Comparison of ENCODE assay signal across 4 fruit fly cellular contexts in genomic region chr2L:13842078-13842477, dm6.
TF ChIP-seq lines count a peak whose summit lies in the region.

No protein-coding gene starts in this region.

- peak; percentile 40 to 74 for TF ChIP-seq CTCF in S2 (optimal IDR thresholded peaks at IDR 0.05; lab: Kevin White, UChicago)
- TF ChIP-seq CTCF in whole organism, embryonic (GFP tag; optimal IDR thresholded peaks at IDR 0.05; lab: Kevin White, UChicago): peak; percentile 86

TF ChIP-seq in whole organism, embryonic, 481 proteins besides CTCF, POLR2A, EP300 and RAD21:
- TF ChIP-seq chn (GFP tag; optimal IDR thresholded peaks at IDR 0.05; lab: Kevin White, UChicago) (no peak), CG14710 (tag; optimal IDR thresholded peaks at IDR 0.05; lab: Kevin White, UChicago) (peak; percentile 12), nerfin-1 (tag; optimal IDR thresholded peaks at IDR 0.05; lab: Kevin White, UChicago) (peak; percentile 37), stwl (tag; optimal IDR thresholded peaks at IDR 0.05; lab: Kevin White, UChicago) (peak; percentile 71), CG17829 (tag; optimal IDR thresholded peaks at IDR 0.05; lab: Kevin White, UChicago) (peak; percentile 26), Opbp (GFP tag; IDR thresholded peaks at IDR 0.05; lab: Robert Waterston, UW; ENCODE audit: partially characterized antibody) (peak; percentile 53; the same call in 1 of the 3 replicates), aop (GFP tag; IDR thresholded peaks at IDR 0.05; lab: Robert Waterston, UW) (no peak), amos (GFP tag; IDR thresholded peaks at IDR 0.05; lab: Robert Waterston, UW; ENCODE audit: partially characterized antibody) (peak; percentile 52; the same call in 1 of the 2 replicates), CG2199 (GFP tag; IDR thresholded peaks at IDR 0.05; lab: Robert Waterston, UW) (peak; percentile 72; the same call in 2 of the 3 replicates), CG6654 (GFP tag; optimal IDR thresholded peaks at IDR 0.05; lab: Kevin White, UChicago) (no peak), Bgb (GFP tag; IDR thresholded peaks at IDR 0.05; lab: Robert Waterston, UW; ENCODE audit: partially characterized antibody) (0 out of 2 replicates have a peak, but pooled peaks have one; percentile 17), CG5953 (GFP tag; IDR thresholded peaks at IDR 0.05; lab: Robert Waterston, UW) (no peak), knrl (GFP tag; IDR thresholded peaks at IDR 0.05; lab: Robert Waterston, UW; ENCODE audit: partially characterized antibody) (peak; percentile 59; the same call in 2 of the 3 replicates), trem (tag; optimal IDR thresholded peaks at IDR 0.05; lab: Kevin White, UChicago) (peak; percentile 35), twi (tag; optimal IDR thresholded peaks at IDR 0.05; lab: Kevin White, UChicago) (no peak), CG2712 (tag; optimal IDR thresholded peaks at IDR 0.05; lab: Kevin White, UChicago) (peak; percentile 20)

TF ChIP-seq in whole organism, pupa, 21 proteins besides CTCF, POLR2A, EP300 and RAD21:
- peak; percentile 29 for TF ChIP-seq D1 (tag; optimal IDR thresholded peaks at IDR 0.05; lab: Kevin White, UChicago)
- no peak for TF ChIP-seq CG10348 (GFP tag; IDR thresholded peaks at IDR 0.05; lab: Robert Waterston, UW)

TF ChIP-seq in whole organism, wandering third instar larva, 38 proteins besides CTCF, POLR2A, EP300 and RAD21:
- no peak for TF ChIP-seq CG9705 (GFP tag; optimal IDR thresholded peaks at IDR 0.05; lab: Kevin White, UChicago)
- TF ChIP-seq Sp1 (GFP tag; optimal IDR thresholded peaks at IDR 0.05; lab: Kevin White, UChicago): no peak
- TF ChIP-seq pan (optimal IDR thresholded peaks at IDR 0.05; lab: Kevin White, UChicago): no peak
- peak; percentile 91 for TF ChIP-seq Myc (optimal IDR thresholded peaks at IDR 0.05; lab: Kevin White, UChicago)
- no peak for TF ChIP-seq usp (GFP tag; optimal IDR thresholded peaks at IDR 0.05; lab: Kevin White, UChicago)
- TF ChIP-seq Rel (GFP tag; optimal IDR thresholded peaks at IDR 0.05; lab: Kevin White, UChicago): no peak
- TF ChIP-seq Rel (tag; optimal IDR thresholded peaks at IDR 0.05; lab: Kevin White, UChicago): no peak
- TF ChIP-seq Hr83 (GFP tag; optimal IDR thresholded peaks at IDR 0.05; lab: Kevin White, UChicago; ENCODE audit: poor library complexity, severe bottlenecking): no peak
- no peak for TF ChIP-seq fru (GFP tag; optimal IDR thresholded peaks at IDR 0.05; lab: Kevin White, UChicago)
- TF ChIP-seq woc (GFP tag; optimal IDR thresholded peaks at IDR 0.05; lab: Kevin White, UChicago): no peak
- no peak for TF ChIP-seq N (GFP tag; optimal IDR thresholded peaks at IDR 0.05; lab: Kevin White, UChicago)
- no peak for TF ChIP-seq CG32264 (GFP tag; optimal IDR thresholded peaks at IDR 0.05; lab: Kevin White, UChicago)
- no peak for TF ChIP-seq Dfd (GFP tag; optimal IDR thresholded peaks at IDR 0.05; lab: Kevin White, UChicago)
- no peak for TF ChIP-seq GATAd (GFP tag; optimal IDR thresholded peaks at IDR 0.05; lab: Kevin White, UChicago)
- TF ChIP-seq tai (GFP tag; optimal IDR thresholded peaks at IDR 0.05; lab: Kevin White, UChicago): peak; percentile 31
